Fruit fly (Drosophila melanogaster): ENCODE measurements around the gene Cog4.

The Cog4 gene

DNA sequence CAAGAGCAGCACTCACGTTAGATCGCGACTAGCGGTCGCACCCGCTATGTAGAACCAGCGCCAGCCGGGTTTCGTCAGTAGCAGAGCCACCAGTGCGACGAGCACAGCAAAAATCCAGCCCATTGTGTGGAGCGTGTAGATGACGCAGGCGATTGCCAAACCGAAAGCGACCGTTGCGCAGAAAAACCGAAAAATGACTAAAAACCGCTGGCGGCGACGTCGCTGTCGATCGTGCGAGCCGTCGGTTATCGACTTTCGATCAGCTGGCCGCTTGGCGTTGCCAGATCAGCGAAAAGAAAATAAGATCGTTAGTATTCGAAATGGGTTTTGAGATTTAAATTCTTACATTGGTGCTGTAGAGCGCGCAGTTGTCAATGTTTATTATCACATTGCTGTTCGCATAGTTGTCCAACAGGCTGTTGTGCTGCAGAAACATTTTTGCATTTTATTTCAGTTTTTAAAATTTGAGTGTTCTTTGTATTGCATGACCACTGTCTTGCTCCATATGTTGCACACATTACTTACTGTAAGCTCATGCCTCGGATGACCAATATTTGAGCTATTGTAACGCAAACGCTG is 28.1 kb upstream of the Cog4 start (continued):
- TF ChIP-seq Drgx (GFP tag; IDR thresholded peaks at IDR 0.05) = peak; percentile 64
- TF ChIP-seq ftz-f1 (GFP tag; optimal IDR thresholded peaks at IDR 0.05) = peak; percentile 69
- TF ChIP-seq CG11560 (tag; IDR thresholded peaks at IDR 0.05) = 0 out of 3 replicates have a peak, but pooled peaks have one; percentile 54
- TF ChIP-seq CG33213 (GFP tag; optimal IDR thresholded peaks at IDR 0.05) = no peak
- peak; percentile 70 for TF ChIP-seq lab (GFP tag; optimal IDR thresholded peaks at IDR 0.05)
- TF ChIP-seq NfI (GFP tag; optimal IDR thresholded peaks at IDR 0.05) = peak; percentile 18
- no peak for TF ChIP-seq dati (GFP tag; IDR thresholded peaks at IDR 0.05)
- peak; percentile 95 for TF ChIP-seq grau (tag; optimal IDR thresholded peaks at IDR 0.05)
- no peak for TF ChIP-seq CG15601 (tag; optimal IDR thresholded peaks at IDR 0.05)
- TF ChIP-seq CG10979 (tag; optimal IDR thresholded peaks at IDR 0.05) = peak; percentile 4
- no peak for TF ChIP-seq tio (GFP tag; optimal IDR thresholded peaks at IDR 0.05)
- no peak for TF ChIP-seq vnd (GFP tag; IDR thresholded peaks at IDR 0.05; ENCODE audit: partially characterized antibody)
- peak; percentile 56; the same call in 2 of the 3 replicates for TF ChIP-seq row (GFP tag; IDR thresholded peaks at IDR 0.05)
- peak; percentile 31 for TF ChIP-seq CG11504 (tag; optimal IDR thresholded peaks at IDR 0.05)
- TF ChIP-seq CG6254 (GFP tag; optimal IDR thresholded peaks at IDR 0.05) = no peak
- TF ChIP-seq CG13287 (GFP tag; IDR thresholded peaks at IDR 0.05; ENCODE audit: partially characterized antibody) = no peak; the same call in 1 of the 2 replicates
- no peak for TF ChIP-seq pita (GFP tag; optimal IDR thresholded peaks at IDR 0.05)
- TF ChIP-seq Dek (tag; optimal IDR thresholded peaks at IDR 0.05) = no peak
- TF ChIP-seq CG11695 (GFP tag; IDR thresholded peaks at IDR 0.05) = no peak; the same call in 2 of the 3 replicates
- no peak for TF ChIP-seq fd64A (GFP tag; optimal IDR thresholded peaks at IDR 0.05)
- TF ChIP-seq Stat92E (GFP tag; optimal IDR thresholded peaks at IDR 0.05) = peak in 1 of 3 experiments; percentile 31
- TF ChIP-seq CG4328 (GFP tag; optimal IDR thresholded peaks at IDR 0.05) = no peak
- TF ChIP-seq vfl (GFP tag; optimal IDR thresholded peaks at IDR 0.05) = no peak
- TF ChIP-seq CG32772 (GFP tag; IDR thresholded peaks at IDR 0.05) = no peak
- peak; percentile 48 for TF ChIP-seq Antp (GFP tag; optimal IDR thresholded peaks at IDR 0.05)
- TF ChIP-seq oc (tag; optimal IDR thresholded peaks at IDR 0.05) = no peak
- TF ChIP-seq CG11456 (GFP tag; IDR thresholded peaks at IDR 0.05) = peak; percentile 63; the same call in 1 of the 3 replicates
- no peak for TF ChIP-seq B-H2 (GFP tag; optimal IDR thresholded peaks at IDR 0.05)
- TF ChIP-seq Sox102F (GFP tag; optimal IDR thresholded peaks at IDR 0.05) = no peak
- peak in 1 of 3 experiments; percentile 7 for TF ChIP-seq lola (GFP tag; optimal IDR thresholded peaks at IDR 0.05)
- no peak for TF ChIP-seq Rx (GFP tag; IDR thresholded peaks at IDR 0.05)
- TF ChIP-seq Fer1 (GFP tag; optimal IDR thresholded peaks at IDR 0.05) = peak; percentile 71
- peak; percentile 47 for TF ChIP-seq mam (GFP tag; optimal IDR thresholded peaks at IDR 0.05)
- peak; percentile 94 for TF ChIP-seq Jarid2 (GFP tag; optimal IDR thresholded peaks at IDR 0.05)
- no peak for TF ChIP-seq GATAe (GFP tag; conservative IDR thresholded peaks at IDR 0.05)
- no peak for TF ChIP-seq CG17328 (GFP tag; IDR thresholded peaks at IDR 0.05)
- no peak; the same call in none of the 2 replicates for TF ChIP-seq E2f2 (GFP tag; IDR thresholded peaks at IDR 0.05)
- TF ChIP-seq CG18599 (GFP tag; optimal IDR thresholded peaks at IDR 0.05) = peak; percentile 44
- TF ChIP-seq Bdp1 (GFP tag; optimal IDR thresholded peaks at IDR 0.05) = peak; percentile 21
- peak; percentile 57 for TF ChIP-seq CrebB (tag; optimal IDR thresholded peaks at IDR 0.05)
- TF ChIP-seq CG2120 (GFP tag; optimal IDR thresholded peaks at IDR 0.05) = peak; percentile 50
- peak; percentile 4 for TF ChIP-seq ranshi (GFP tag; IDR thresholded peaks at IDR 0.05)
- no peak for TF ChIP-seq CG31224 (GFP tag; IDR thresholded peaks at IDR 0.05)
- no peak for TF ChIP-seq CG10654 (GFP tag; optimal IDR thresholded peaks at IDR 0.05)
- no peak for TF ChIP-seq bowl (GFP tag; IDR thresholded peaks at IDR 0.05)
- TF ChIP-seq CG4404 (GFP tag; IDR thresholded peaks at IDR 0.05) = no peak
- TF ChIP-seq HLH4C (GFP tag; IDR thresholded peaks at IDR 0.05; ENCODE audit: partially characterized antibody) = peak; percentile 24; the same call in 1 of the 3 replicates
- peak; percentile 36; the same call in 1 of the 2 replicates for TF ChIP-seq CG6689 (GFP tag; IDR thresholded peaks at IDR 0.05)
- peak; percentile 61; the same call in 1 of the 3 replicates for TF ChIP-seq CG34422 (GFP tag; IDR thresholded peaks at IDR 0.05)

Measured in whole organism, embryonic.